Worm (Caenorhabditis elegans) whole organism, mixed stage, embryonic: ENCODE results near the gene F58B3.6.

Experiments used
- elt-3 ChIP-seq: fragments of 150-350 bp; optimal IDR thresholded peaks from 2 replicates; lab custom pipeline; 2014; ENCODE audit warnings: missing biosample characterization, missing genetic modification characterization
- lin-13 ChIP-seq: fragments of 150-350 bp; optimal IDR thresholded peaks from 2 replicates; lab custom pipeline; 2014; ENCODE audit warnings: missing biosample characterization, missing genetic modification characterization
- lsy-2 ChIP-seq: fragments of 150-350 bp; optimal IDR thresholded peaks from 2 replicates; lab custom pipeline; 2014; ENCODE audit warnings: missing biosample characterization, missing genetic modification characterization
- mab-5 ChIP-seq: fragments of 150-350 bp; optimal IDR thresholded peaks from 2 replicates; lab custom pipeline; 2014; ENCODE audit warnings: missing biosample characterization, missing genetic modification characterization
- nhr-12 ChIP-seq: fragments of 150-350 bp; optimal IDR thresholded peaks from 2 replicates; lab custom pipeline; 2014; ENCODE audit warnings: missing biosample characterization, missing genetic modification characterization
- nhr-28 ChIP-seq: fragments of 150-350 bp; optimal IDR thresholded peaks from 2 replicates; lab custom pipeline; 2014; ENCODE audit warnings: missing biosample characterization, missing genetic modification characterization
- nhr-76 ChIP-seq: sonication (generic microtip); optimal IDR thresholded peaks from 2 replicates; lab custom pipeline; 2017; ENCODE audit warnings: missing biosample characterization, missing genetic modification characterization
- pha-4 ChIP-seq: fragments of 150-350 bp; optimal IDR thresholded peaks from 2 replicates; lab custom pipeline; 2018; ENCODE audit warnings: missing biosample characterization, missing genetic modification reagents, missing genetic modification characterization
- unc-120 ChIP-seq: sonication (generic microtip); optimal IDR thresholded peaks from 2 replicates; lab custom pipeline; 2017; ENCODE audit warnings: missing genetic modification characterization, missing compliant biosample characterization; ENCODE audit not compliant: poor library complexity, severe bottlenecking
- unc-62 ChIP-seq: fragments of 150-350 bp; optimal IDR thresholded peaks from 2 replicates; lab custom pipeline; 2014; ENCODE audit warnings: missing biosample characterization, missing genetic modification reagents, missing genetic modification characterization
- ztf-11 ChIP-seq: fragments of 150-350 bp; optimal IDR thresholded peaks from 2 replicates; lab custom pipeline; 2014; ENCODE audit warnings: missing biosample characterization, missing genetic modification characterization

DNA sequence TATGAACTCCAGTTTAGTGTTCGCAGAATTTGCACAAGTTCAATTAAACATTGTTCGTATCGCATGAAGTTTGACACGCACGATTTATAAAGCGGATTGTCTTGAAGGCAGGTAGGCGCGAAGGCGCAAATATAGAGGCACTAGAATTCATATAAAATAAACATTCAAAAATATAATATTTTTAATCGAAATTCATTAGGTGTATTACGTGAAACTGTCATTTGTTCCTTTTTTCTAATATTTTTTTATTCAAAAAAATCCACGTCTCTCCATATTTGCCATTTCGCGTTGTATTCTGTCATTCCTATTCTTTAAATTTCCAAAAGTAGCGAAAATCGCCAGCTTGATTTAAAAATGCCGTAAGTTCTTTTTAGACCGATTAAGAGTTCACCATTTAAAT lies 5.4 kb downstream of the F58B3.6 start, which contains the start of gene ZK809.1:
- TF ChIP-seq lin-13 (tag; lab: Kevin White, UChicago) (no peak), unc-120 (no peak), elt-3 (tag; lab: Kevin White, UChicago) (no peak), lsy-2 (no peak), ztf-11 (tag; lab: Kevin White, UChicago) (no peak), nhr-12 (tag; lab: Kevin White, UChicago) (no peak), mab-5 (no peak), pha-4 (no peak), unc-62 (no peak), nhr-76 (tag; lab: Kevin White, UChicago) (no peak), nhr-28 (tag; lab: Kevin White, UChicago) (no peak)
